Worm (Caenorhabditis elegans) whole organism, L4/young adult: ENCODE measurements around the gene F07E5.7.

Experiments used
- W03F9.2 ChIP-seq: fragments of 150-350 bp; optimal IDR thresholded peaks from 2 replicates; lab custom pipeline; 2014; ENCODE audit warnings: missing biosample characterization, missing genetic modification characterization
- him-1 ChIP-seq: sonication (generic microtip); optimal IDR thresholded peaks from 2 replicates; lab custom pipeline; 2016; ENCODE audit warnings: missing genotype, missing genetic modification reagents, missing genetic modification characterization, missing compliant biosample characterization

ce11 chrII:2091972-2092371, 20.6 kb upstream of the F07E5.7 start, which contains the start of gene T16A1.10:
- TF ChIP-seq W03F9.2 = no peak
- TF ChIP-seq him-1 (tag; lab: Kevin White, UChicago) = no peak
